Fruit fly (Drosophila melanogaster) whole organism, embryonic: ENCODE results near the gene Tnks.

ENCODE experiments used
- Atf3 ChIP-seq: fragments of 200-800 bp; sonication (Bioruptor generic); optimal IDR thresholded peaks from 3 replicates; lab custom pipeline; 2016; ENCODE audit warnings: missing biosample characterization, missing genetic modification characterization
- CG10267 ChIP-seq: fragments of 200-800 bp; sonication (Bioruptor generic); optimal IDR thresholded peaks from 2 replicates; lab custom pipeline; 2018; ENCODE audit warnings: missing biosample characterization, mild to moderate bottlenecking, missing genetic modification characterization, moderate library complexity
- CG10274 ChIP-seq: fragments of 200-800 bp; sonication (Bioruptor generic); optimal IDR thresholded peaks from 3 replicates; lab custom pipeline; 2017; ENCODE audit warnings: missing biosample characterization, mild to moderate bottlenecking, missing genetic modification characterization
- CG10431 ChIP-seq: fragments of 200-800 bp; sonication (Bioruptor generic); optimal IDR thresholded peaks from 3 replicates; lab custom pipeline; 2018; ENCODE audit warnings: missing biosample characterization, mild to moderate bottlenecking, missing genetic modification characterization
- CG11093 ChIP-seq: fragments of 200-800 bp; sonication (Bioruptor generic); IDR thresholded peaks from 3 replicates; pipeline ENCODE4 v1.3.6; 2022; ENCODE audit warnings: missing biosample characterization, missing genetic modification characterization
- CG11504 ChIP-seq: fragments of 200-800 bp; sonication (Bioruptor generic); optimal IDR thresholded peaks from 3 replicates; lab custom pipeline; 2019; ENCODE audit warnings: missing biosample characterization, mild to moderate bottlenecking, missing genetic modification characterization, moderate library complexity
- CG12299 ChIP-seq: fragments of 200-800 bp; sonication (Bioruptor generic); optimal IDR thresholded peaks from 2 replicates; lab custom pipeline; 2018; ENCODE audit warnings: missing biosample characterization, mild to moderate bottlenecking, missing genetic modification characterization
- CG12659 ChIP-seq: fragments of 200-800 bp; sonication (Bioruptor generic); optimal IDR thresholded peaks from 3 replicates; lab custom pipeline; 2017; ENCODE audit warnings: mild to moderate bottlenecking, missing biosample characterization, missing genetic modification reagents, missing genetic modification characterization
- CG14710 ChIP-seq: fragments of 200-800 bp; sonication (Bioruptor generic); optimal IDR thresholded peaks from 3 replicates; lab custom pipeline; 2019; ENCODE audit warnings: missing biosample characterization, mild to moderate bottlenecking, missing genetic modification characterization, moderate library complexity
- CG14965 ChIP-seq: fragments of 200-800 bp; sonication (Bioruptor generic); optimal IDR thresholded peaks from 2 replicates; lab custom pipeline; 2016; ENCODE audit warnings: missing biosample characterization, missing genetic modification characterization, borderline replicate concordance
- CG15269 ChIP-seq: fragments of 200-800 bp; sonication (Bioruptor generic); optimal IDR thresholded peaks from 2 replicates; lab custom pipeline; 2018; ENCODE audit warnings: missing biosample characterization, mild to moderate bottlenecking, missing genetic modification characterization, moderate library complexity
- CG16863 ChIP-seq: fragments of 200-800 bp; sonication (Bioruptor generic); optimal IDR thresholded peaks from 3 replicates; lab custom pipeline; 2016; ENCODE audit warnings: missing biosample characterization, missing genetic modification characterization
- CG17186 ChIP-seq: fragments of 200-800 bp; sonication (Bioruptor generic); optimal IDR thresholded peaks from 3 replicates; lab custom pipeline; 2017; ENCODE audit warnings: missing biosample characterization, missing genetic modification reagents, missing genetic modification characterization
- CG1832 ChIP-seq: fragments of 200-800 bp; sonication (Bioruptor generic); optimal IDR thresholded peaks from 2 replicates; lab custom pipeline; 2017; ENCODE audit warnings: missing biosample characterization, mild to moderate bottlenecking, missing genetic modification characterization, inconsistent platforms
- CG2129 ChIP-seq: fragments of 200-800 bp; sonication (Bioruptor generic); IDR thresholded peaks from 2 replicates; pipeline ENCODE4 v1.3.6; 2022; ENCODE audit warnings: missing biosample characterization, missing genetic modification characterization; ENCODE audit not compliant: partially characterized antibody
- CG3407 ChIP-seq: fragments of 200-800 bp; sonication (Bioruptor generic); optimal IDR thresholded peaks from 2 replicates; lab custom pipeline; 2018; ENCODE audit warnings: missing biosample characterization, mild to moderate bottlenecking, missing genetic modification characterization
- CG3847 ChIP-seq: fragments of 200-800 bp; sonication (Bioruptor generic); IDR thresholded peaks from 2 replicates; pipeline ENCODE4 v1.3.6; 2022; ENCODE audit warnings: missing biosample characterization, missing genetic modification characterization
- CG42726 ChIP-seq: fragments of 200-800 bp; sonication (Bioruptor generic); IDR thresholded peaks from 2 replicates; pipeline ENCODE4 v1.3.6; 2022; ENCODE audit warnings: missing biosample characterization, missing genetic modification characterization; ENCODE audit not compliant: partially characterized antibody
- CG4424 ChIP-seq: fragments of 200-800 bp; sonication (Bioruptor generic); optimal IDR thresholded peaks from 3 replicates; lab custom pipeline; 2016; ENCODE audit warnings: missing biosample characterization, missing genetic modification characterization
- CG4707 ChIP-seq: fragments of 200-800 bp; sonication (Bioruptor generic); optimal IDR thresholded peaks from 2 replicates; lab custom pipeline; 2018; ENCODE audit warnings: missing biosample characterization, mild to moderate bottlenecking, missing genetic modification characterization, moderate library complexity
- CG8478 ChIP-seq: fragments of >200 bp; optimal IDR thresholded peaks from 2 replicates; lab custom pipeline; 2018
- CoRest ChIP-seq: fragments of 200-800 bp; sonication (Bioruptor generic); optimal IDR thresholded peaks from 3 replicates; lab custom pipeline; 2018; ENCODE audit warnings: missing biosample characterization, mild to moderate bottlenecking, missing genetic modification characterization, moderate library complexity
- Doc3 ChIP-seq: fragments of 200-800 bp; sonication (Bioruptor generic); IDR thresholded peaks from 3 replicates; pipeline ENCODE4 v1.3.6; 2022; ENCODE audit warnings: missing biosample characterization, missing genetic modification characterization; ENCODE audit not compliant: partially characterized antibody
- Gug ChIP-seq: fragments of 200-800 bp; sonication (Bioruptor generic); IDR thresholded peaks from 4 replicates; pipeline ENCODE4 v1.3.6; 2022; ENCODE audit warnings: missing biosample characterization, missing genetic modification characterization
- HLHmδ ChIP-seq: fragments of 200-800 bp; sonication (Bioruptor generic); optimal IDR thresholded peaks from 2 replicates; lab custom pipeline; 2018; ENCODE audit warnings: missing biosample characterization, mild to moderate bottlenecking, missing genetic modification characterization, moderate library complexity
- Hr51 ChIP-seq, 2 experiments: fragments of 200-800 bp; sonication (Bioruptor generic); optimal IDR thresholded peaks; 2 replicates in 1 of 2; 3 replicates in 1 of 2; lab custom pipeline; 2016 to 2018; ENCODE audit warnings: missing biosample characterization in 2 of 2, missing genetic modification characterization in 2 of 2, mild to moderate bottlenecking in 1 of 2, moderate library complexity in 1 of 2
- Mad ChIP-seq: fragments of 200-800 bp; sonication (Bioruptor generic); optimal IDR thresholded peaks from 2 replicates; lab custom pipeline; 2016; ENCODE audit warnings: missing biosample characterization, missing genetic modification characterization
- Myb ChIP-seq: fragments of 200-800 bp; sonication (Bioruptor generic); optimal IDR thresholded peaks from 2 replicates; lab custom pipeline; 2016; ENCODE audit warnings: missing biosample characterization, missing genetic modification characterization
- Nf-YC ChIP-seq: fragments of 200-800 bp; optimal IDR thresholded peaks from 3 replicates; lab custom pipeline; 2019; ENCODE audit warnings: missing biosample characterization, mild to moderate bottlenecking, missing genetic modification characterization, moderate library complexity
- Ptx1 ChIP-seq: fragments of 200-800 bp; sonication (Bioruptor generic); IDR thresholded peaks from 2 replicates; pipeline ENCODE4 v1.3.6; 2022; ENCODE audit warnings: missing biosample characterization, missing genetic modification characterization
- Ssrp ChIP-seq: fragments of 200-800 bp; sonication (Bioruptor generic); optimal IDR thresholded peaks from 2 replicates; lab custom pipeline; 2018; ENCODE audit warnings: missing biosample characterization, mild to moderate bottlenecking, missing genetic modification characterization, moderate library complexity
- cas ChIP-seq: fragments of 200-800 bp; sonication (Bioruptor generic); IDR thresholded peaks from 2 replicates; pipeline ENCODE4 v1.3.6; 2022; ENCODE audit warnings: missing biosample characterization, missing genetic modification characterization
- cg ChIP-seq: fragments of 200-800 bp; sonication (Bioruptor generic); optimal IDR thresholded peaks from 3 replicates; lab custom pipeline; 2019; ENCODE audit warnings: missing biosample characterization, mild to moderate bottlenecking, missing genetic modification characterization, moderate library complexity
- crol ChIP-seq: fragments of 200-800 bp; sonication (Bioruptor generic); IDR thresholded peaks from 2 replicates; pipeline ENCODE4 v1.3.6; 2022; ENCODE audit warnings: missing biosample characterization, missing genetic modification characterization
- emc ChIP-seq: fragments of 200-800 bp; sonication (Bioruptor generic); optimal IDR thresholded peaks from 2 replicates; lab custom pipeline; 2016; ENCODE audit warnings: missing biosample characterization, missing genetic modification characterization
- fd102C ChIP-seq: fragments of 200-800 bp; sonication (Bioruptor generic); optimal IDR thresholded peaks from 2 replicates; lab custom pipeline; 2018; ENCODE audit warnings: missing biosample characterization, mild to moderate bottlenecking, missing genetic modification characterization, moderate library complexity
- fru ChIP-seq: fragments of >200 bp; optimal IDR thresholded peaks from 2 replicates; lab custom pipeline; 2017
- gsb ChIP-seq: fragments of 200-800 bp; sonication (Bioruptor generic); IDR thresholded peaks from 2 replicates; pipeline ENCODE4 v1.3.6; 2022; ENCODE audit warnings: missing biosample characterization, missing genetic modification characterization
- hth ChIP-seq: fragments of >200 bp; optimal IDR thresholded peaks from 2 replicates; lab custom pipeline; 2017; ENCODE audit warnings: inconsistent platforms
- lmd ChIP-seq: fragments of 200-800 bp; sonication (Bioruptor generic); IDR thresholded peaks from 2 replicates; pipeline ENCODE4 v1.3.6; 2022; ENCODE audit warnings: missing biosample characterization, missing genetic modification characterization
- nerfin-1 ChIP-seq: fragments of 200-800 bp; sonication (Bioruptor generic); optimal IDR thresholded peaks from 3 replicates; lab custom pipeline; 2019; ENCODE audit warnings: missing biosample characterization, mild to moderate bottlenecking, missing genetic modification characterization, moderate library complexity
- org-1 ChIP-seq: fragments of 200-800 bp; sonication (Bioruptor generic); optimal IDR thresholded peaks from 2 replicates; lab custom pipeline; 2017; ENCODE audit warnings: missing biosample characterization, missing genetic modification characterization
- peb ChIP-seq: fragments of 200-800 bp; sonication (Bioruptor generic); IDR thresholded peaks from 2 replicates; pipeline ENCODE4 v1.3.6; 2022; ENCODE audit warnings: missing biosample characterization, missing genetic modification characterization
- pnt ChIP-seq: fragments of 200-800 bp; sonication (Bioruptor generic); optimal IDR thresholded peaks from 3 replicates; lab custom pipeline; 2016; ENCODE audit warnings: missing biosample characterization, missing genetic modification characterization
- psq ChIP-seq: fragments of 200-800 bp; sonication (Bioruptor generic); optimal IDR thresholded peaks from 2 replicates; lab custom pipeline; 2017; ENCODE audit warnings: missing biosample characterization, missing genetic modification characterization
- sob ChIP-seq: fragments of 200-800 bp; sonication (Bioruptor generic); IDR thresholded peaks from 2 replicates; pipeline ENCODE4 v1.3.6; 2022; ENCODE audit warnings: missing biosample characterization, missing genetic modification characterization
- trem ChIP-seq: fragments of 200-800 bp; optimal IDR thresholded peaks from 3 replicates; lab custom pipeline; 2019; ENCODE audit warnings: missing biosample characterization, mild to moderate bottlenecking, missing genetic modification characterization, moderate library complexity
- wdn ChIP-seq: fragments of 200-800 bp; sonication (Bioruptor generic); IDR thresholded peaks from 2 replicates; pipeline ENCODE4 v1.3.6; 2022; ENCODE audit warnings: missing biosample characterization, missing genetic modification characterization
- zen ChIP-seq: fragments of 200-800 bp; sonication (Bioruptor generic); optimal IDR thresholded peaks from 3 replicates; lab custom pipeline; 2018; ENCODE audit warnings: missing biosample characterization, mild to moderate bottlenecking, missing genetic modification characterization, moderate library complexity
- zen2 ChIP-seq: fragments of 200-800 bp; sonication (Bioruptor generic); IDR thresholded peaks from 3 replicates; pipeline ENCODE4 v1.3.6; 2022; ENCODE audit warnings: missing biosample characterization, missing genetic modification characterization; ENCODE audit not compliant: partially characterized antibody

Gene Tnks

DNA sequence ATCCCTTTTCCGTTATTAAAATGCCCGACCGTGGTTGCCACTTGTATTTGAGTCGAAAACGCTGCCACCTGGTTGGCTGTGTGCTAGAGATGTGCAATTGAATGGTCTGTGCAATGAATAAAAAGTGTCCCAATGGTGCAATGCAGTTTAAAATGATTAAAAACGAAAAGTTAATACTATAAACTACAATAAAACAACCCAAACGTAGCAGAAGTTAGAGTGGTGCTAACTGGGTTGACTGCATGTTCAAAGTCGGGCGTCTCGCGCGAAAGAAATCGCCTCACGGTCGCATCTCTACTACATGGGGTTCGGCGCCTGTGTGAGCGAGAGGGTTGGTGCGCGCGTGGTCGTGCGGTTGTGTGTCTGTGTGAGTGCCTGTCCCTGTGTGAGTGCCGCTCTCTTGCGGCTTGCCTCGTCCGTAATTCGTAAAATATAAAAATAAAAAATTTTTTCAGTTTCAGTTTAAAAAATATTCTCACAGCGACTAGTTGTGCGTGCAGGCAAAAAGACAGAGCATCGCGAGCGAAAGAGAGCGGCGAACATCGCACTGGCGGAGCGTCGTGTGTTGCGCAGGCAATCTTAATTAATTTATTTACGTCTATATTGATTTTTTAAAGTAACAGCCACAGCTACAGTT is 14.1 kb downstream of the Tnks start (continued):
- TF ChIP-seq CG4707 (peak; percentile 62), peb (peak; percentile 76), CG10431 (GFP tag; lab: Kevin White, UChicago) (peak; percentile 70), org-1 (peak; percentile 90), CG11504 (tag; lab: Kevin White, UChicago) (peak; percentile 92), CG15269 (tag; lab: Kevin White, UChicago) (peak; percentile 88), Myb (GFP tag; lab: Kevin White, UChicago) (peak; percentile 97), gsb (GFP tag; lab: Robert Waterston, UW) (peak; percentile 62; the same call in 1 of the 2 replicates), trem (tag; lab: Kevin White, UChicago) (peak; percentile 94), CG10267 (tag; lab: Kevin White, UChicago) (peak; percentile 88), CG8478 (lab: Kevin White, UChicago) (peak; percentile 91), CoRest (tag; lab: Kevin White, UChicago) (peak; percentile 95), CG42726 (GFP tag; lab: Robert Waterston, UW) (peak; percentile 51; the same call in 1 of the 2 replicates), sob (GFP tag; lab: Robert Waterston, UW) (peak; percentile 95), pnt (GFP tag; lab: Kevin White, UChicago) (peak; percentile 96), CG14710 (tag; lab: Kevin White, UChicago) (peak; percentile 96), emc (peak; percentile 89), CG12299 (tag; lab: Kevin White, UChicago) (peak; percentile 86), cas (GFP tag; lab: Robert Waterston, UW) (peak; percentile 63), zen2 (0 out of 3 replicates have a peak, but pooled peaks have one; percentile 66), Nf-YC (tag; lab: Kevin White, UChicago) (peak; percentile 86), CG17186 (GFP tag; lab: Kevin White, UChicago) (peak; percentile 93), Hr51 (GFP tag; optimal IDR thresholded peaks at IDR 0.05; lab: Kevin White, UChicago) (peak; percentile 87 to 97), Gug (GFP tag; lab: Robert Waterston, UW) (peak; percentile 96), psq (GFP tag; lab: Kevin White, UChicago) (peak; percentile 83), CG10274 (GFP tag; lab: Kevin White, UChicago) (peak; percentile 82), CG2129 (peak; percentile 92), HLHmδ (GFP tag; lab: Kevin White, UChicago) (peak; percentile 45), hth (no peak), fd102C (GFP tag; lab: Kevin White, UChicago) (peak; percentile 55), Ssrp (tag; lab: Kevin White, UChicago) (peak; percentile 90), CG1832 (GFP tag; lab: Kevin White, UChicago) (peak; percentile 80), Atf3 (GFP tag; lab: Kevin White, UChicago) (peak; percentile 94), crol (GFP tag; lab: Robert Waterston, UW) (peak; percentile 55), zen (tag; lab: Kevin White, UChicago) (peak; percentile 83), lmd (GFP tag; lab: Robert Waterston, UW) (peak; percentile 93), wdn (peak; percentile 86), CG3847 (GFP tag; lab: Robert Waterston, UW) (peak; percentile 96), Mad (GFP tag; lab: Kevin White, UChicago) (peak; percentile 92), CG3407 (GFP tag; lab: Kevin White, UChicago) (peak; percentile 77), CG4424 (GFP tag; lab: Kevin White, UChicago) (peak; percentile 88), CG11093 (GFP tag; lab: Robert Waterston, UW) (peak; percentile 84), CG12659 (GFP tag; lab: Kevin White, UChicago) (peak; percentile 95), cg (GFP tag; lab: Kevin White, UChicago) (peak; percentile 97), nerfin-1 (tag; lab: Kevin White, UChicago) (peak; percentile 89), CG16863 (peak; percentile 97), Ptx1 (peak; percentile 93), fru (lab: Kevin White, UChicago) (no peak), CG14965 (GFP tag; lab: Kevin White, UChicago) (peak; percentile 81), Doc3 (GFP tag; lab: Robert Waterston, UW) (peak; percentile 96)
